Worm (Caenorhabditis elegans) whole organism, L3 larva: Measurements from ENCODE around the gene set-31.

Experiments used
- nhr-28 ChIP-seq: fragments of 150-350 bp; optimal IDR thresholded peaks from 2 replicates; lab custom pipeline; 2014; ENCODE audit warnings: missing biosample characterization, missing genetic modification characterization

The set-31 gene

DNA sequence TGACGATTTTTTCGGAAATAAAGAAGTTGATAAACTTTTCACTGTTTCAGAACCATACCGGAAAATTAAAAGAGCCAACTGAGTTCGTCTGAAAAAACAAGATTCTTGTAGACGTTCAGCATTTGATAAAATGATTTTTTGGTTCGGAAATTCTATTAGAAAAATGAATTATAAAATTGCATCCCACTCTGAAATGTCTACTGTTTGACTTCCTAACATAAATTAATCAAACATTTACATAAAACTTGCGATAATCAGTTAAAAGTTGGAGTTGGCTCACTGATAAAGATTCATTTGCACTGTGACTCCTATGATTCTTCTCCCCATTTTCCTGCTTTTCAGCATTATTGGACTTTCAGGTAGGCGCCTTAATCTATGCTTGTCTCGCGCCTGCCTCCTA is 51.2 kb downstream of the set-31 start, which contains the start of gene clec-57:
clec-57 (plus strand) TSS at position 301 of the 400 bp plus-strand sequence.
- no peak for TF ChIP-seq nhr-28 (tag; lab: Kevin White, UChicago)
